Worm (Caenorhabditis elegans) whole organism, late embryonic: ENCODE measurements around the gene pho-6.

Source experiments
- pag-3 ChIP-seq: sonication (generic microtip); optimal IDR thresholded peaks from 2 replicates; lab custom pipeline; 2016; ENCODE audit warnings: missing compliant biosample characterization, missing genetic modification characterization, borderline replicate concordance
- pros-1 ChIP-seq: fragments of 150-350 bp; optimal IDR thresholded peaks from 2 replicates; lab custom pipeline; 2014; ENCODE audit warnings: missing biosample characterization, missing genetic modification reagents, missing genetic modification characterization

DNA sequence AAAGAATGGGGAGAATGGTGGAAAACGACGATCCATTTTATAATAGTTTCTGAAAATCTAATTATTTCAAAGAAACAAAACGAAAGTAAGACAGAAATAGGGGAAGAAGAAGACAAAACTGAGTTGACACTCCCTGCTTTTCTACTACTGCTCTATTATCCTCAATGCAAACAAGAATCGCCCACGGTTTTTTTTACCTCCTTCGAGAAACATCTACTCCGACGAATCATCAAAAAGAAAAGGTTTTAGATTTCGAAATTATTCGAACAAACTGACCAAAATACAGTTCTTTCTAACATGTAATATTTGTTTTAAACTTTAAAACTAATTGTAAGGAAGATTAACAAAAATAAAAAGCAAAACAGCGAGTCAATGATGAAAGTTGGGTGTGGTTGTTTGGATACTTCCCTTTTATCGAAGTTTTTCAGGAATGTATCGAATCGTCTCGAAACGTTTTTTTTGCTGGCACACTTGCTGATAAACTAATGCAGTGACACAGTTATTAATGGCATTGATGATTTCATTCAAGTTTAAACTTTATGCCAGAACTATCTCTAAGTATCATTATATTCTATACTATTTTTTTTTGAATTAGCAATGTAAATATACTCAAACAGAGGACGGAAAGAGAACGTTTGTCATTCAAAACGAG, 8.3 kb downstream of the pho-6 start, which contains the start of gene hsp-17:
- TF ChIP-seq pag-3 (tag; lab: Kevin White, UChicago) (no peak), pros-1 (tag; lab: Kevin White, UChicago) (no peak)
